Fruit fly (Drosophila melanogaster): ENCODE data around the gene ppk5.

DNA sequence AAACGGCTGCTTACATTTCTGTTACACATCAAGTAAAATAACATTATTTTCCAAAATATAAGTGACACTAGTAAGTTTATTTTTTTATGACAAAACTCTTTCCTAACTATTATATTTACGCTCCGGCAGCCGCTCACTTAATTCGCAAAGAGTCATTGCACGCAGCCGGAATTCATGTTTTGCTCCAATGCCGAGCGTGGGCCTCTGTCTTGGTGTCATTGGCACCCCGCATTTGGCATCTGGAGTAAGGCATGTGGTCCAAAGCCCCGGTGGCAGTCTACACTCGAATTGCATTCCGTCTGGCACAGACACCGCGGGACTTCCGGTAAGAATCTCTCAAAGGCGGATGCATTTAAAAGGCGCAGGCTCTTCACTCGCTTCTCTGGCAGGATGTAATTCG is 25.8 kb upstream of the ppk5 start:
- TF ChIP-seq Dfd (GFP tag; optimal IDR thresholded peaks at IDR 0.05) (no peak), foxo (GFP tag; optimal IDR thresholded peaks at IDR 0.05) (no peak), HLH106 (tag; optimal IDR thresholded peaks at IDR 0.05) (no peak), CG9705 (GFP tag; optimal IDR thresholded peaks at IDR 0.05) (no peak), OdsH (GFP tag; optimal IDR thresholded peaks at IDR 0.05) (no peak), pan (optimal IDR thresholded peaks at IDR 0.05) (no peak), Sp1 (GFP tag; optimal IDR thresholded peaks at IDR 0.05) (no peak), sage (GFP tag; optimal IDR thresholded peaks at IDR 0.05) (no peak), fru (GFP tag; optimal IDR thresholded peaks at IDR 0.05) (no peak), rgr (GFP tag; optimal IDR thresholded peaks at IDR 0.05) (no peak), Abd-B (GFP tag; optimal IDR thresholded peaks at IDR 0.05) (no peak), CG32264 (GFP tag; optimal IDR thresholded peaks at IDR 0.05) (no peak)

Measured in whole organism, wandering third instar larva.